Worm (Caenorhabditis elegans): ENCODE data around the gene gst-22.

- TF ChIP-seq ztf-11 (tag; optimal IDR thresholded peaks at IDR 0.05) (no peak), unc-62 (GFP tag; optimal IDR thresholded peaks at IDR 0.05) (no peak), skn-1 (tag; optimal IDR thresholded peaks at IDR 0.05) (no peak), nhr-237 (tag; optimal IDR thresholded peaks at IDR 0.05) (no peak), ama-1 (optimal IDR thresholded peaks at IDR 0.05) (no peak), elt-3 (tag; optimal IDR thresholded peaks at IDR 0.05) (no peak), nhr-28 (tag; optimal IDR thresholded peaks at IDR 0.05) (no peak)
These were observed 12.9 kb downstream of the gst-22 start, which contains the start of gene glc-1 for ce11 chrV:16218972-16219757.
